Worm (Caenorhabditis elegans): ENCODE measurements around the gene C27H6.9.
"Not testable (repeated sequence)": the region's sequence is repeated elsewhere in the genome, so short reads cannot be mapped to it uniquely, and the experiment has no call there.

ce11 chrV:9980731-9981483 lies 1.8 kb upstream of the C27H6.9 start, which contains the start of the genes ruvb-1 and tofu-1:
- TF ChIP-seq klf-2 (GFP tag; conservative IDR thresholded peaks at IDR 0.05) (0 out of 2 replicates have a peak, but pooled peaks have one; percentile 23), ztf-23 (GFP tag; IDR thresholded peaks at IDR 0.05) (peak; percentile 68; the same call in 1 of the 2 replicates), flt-1 (GFP tag; IDR thresholded peaks at IDR 0.05) (peak; percentile 76), ref-1 (GFP tag; conservative IDR thresholded peaks at IDR 0.05) (peak; percentile 55; the same call in 1 of the 2 replicates)
- TF ChIP-seq ztf-29, tab-1 (GFP tag; IDR thresholded peaks at IDR 0.05): not testable (repeated sequence)

Measured in whole organism, midembryonic.